Fruit fly (Drosophila melanogaster) whole organism, prepupa: Measurements from ENCODE around the gene CG15200.

ENCODE experiments used
- CG15336 ChIP-seq: fragments of 200-800 bp; sonication (Bioruptor generic); IDR thresholded peaks from 2 replicates; pipeline ENCODE4 v1.3.6; 2022; ENCODE audit warnings: missing biosample characterization, missing genetic modification characterization
- CG6808 ChIP-seq: fragments of 200-800 bp; sonication (Bioruptor generic); optimal IDR thresholded peaks from 3 replicates; lab custom pipeline; 2017; ENCODE audit warnings: missing biosample characterization, missing genetic modification characterization, mild to moderate bottlenecking, moderate library complexity, missing genetic modification reagents
- Gug ChIP-seq: fragments of 200-800 bp; sonication (Bioruptor generic); IDR thresholded peaks from 2 replicates; pipeline ENCODE4 v1.3.6; 2022; ENCODE audit warnings: missing biosample characterization, missing genetic modification characterization
- Lpt ChIP-seq: fragments of 200-800 bp; sonication (Bioruptor generic); optimal IDR thresholded peaks from 3 replicates; lab custom pipeline; 2016; ENCODE audit warnings: missing biosample characterization, missing genetic modification characterization
- salr ChIP-seq, 2 experiments: fragments of 200-800 bp; sonication (Bioruptor generic); optimal IDR thresholded peaks; 3 replicates each; lab custom pipeline; 2016 to 2018; ENCODE audit warnings: missing biosample characterization in 2 of 2, missing genetic modification characterization in 2 of 2, mild to moderate bottlenecking in 1 of 2

DNA sequence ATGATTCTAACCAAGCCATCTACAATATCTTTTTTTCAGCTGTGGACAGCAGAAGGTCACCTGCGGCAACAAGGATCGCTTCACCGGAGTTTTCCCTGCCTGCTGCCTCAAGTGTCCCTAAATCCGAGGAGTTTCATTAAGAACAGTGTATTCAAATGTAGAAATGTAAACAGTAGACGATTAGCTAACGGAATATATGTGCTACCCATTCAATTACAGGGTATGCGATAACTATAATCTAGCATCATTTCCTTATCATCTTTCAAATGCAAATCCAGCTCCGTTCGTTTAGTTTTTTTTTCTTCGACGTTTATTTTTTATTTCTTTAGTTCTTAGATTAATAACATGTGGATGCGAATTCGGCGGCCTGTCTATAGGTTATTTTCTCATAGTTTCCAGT, 38.2 kb upstream of the CG15200 start:
- TF ChIP-seq salr (GFP tag; optimal IDR thresholded peaks at IDR 0.05; lab: Kevin White, UChicago), result no peak
- no peak for TF ChIP-seq Gug
- no peak for TF ChIP-seq Lpt (GFP tag; lab: Kevin White, UChicago)
- no peak for TF ChIP-seq CG15336 (GFP tag; lab: Robert Waterston, UW)
- TF ChIP-seq CG6808 (GFP tag; lab: Kevin White, UChicago), result no peak
